Fruit fly (Drosophila melanogaster) whole organism, prepupa: ENCODE results near the gene CG6614.

Source experiments
- CG10669 ChIP-seq: fragments of 200-800 bp; sonication (Bioruptor generic); optimal IDR thresholded peaks from 3 replicates; lab custom pipeline; 2018; ENCODE audit warnings: missing biosample characterization, mild to moderate bottlenecking, missing genetic modification characterization, moderate library complexity
- CG11762 ChIP-seq: fragments of 200-800 bp; sonication (Bioruptor generic); optimal IDR thresholded peaks from 3 replicates; lab custom pipeline; 2016; ENCODE audit warnings: missing biosample characterization, missing genetic modification characterization; ENCODE audit not compliant: insufficient read depth
- CG1621 ChIP-seq: fragments of 200-800 bp; sonication (Bioruptor generic); optimal IDR thresholded peaks from 3 replicates; lab custom pipeline; 2018; ENCODE audit warnings: missing biosample characterization, mild to moderate bottlenecking, missing genetic modification characterization
- CG32006 ChIP-seq: fragments of 200-800 bp; sonication (Bioruptor generic); optimal IDR thresholded peaks from 3 replicates; lab custom pipeline; 2017; ENCODE audit warnings: missing biosample characterization, mild to moderate bottlenecking, missing genetic modification characterization
- CG34406 ChIP-seq: fragments of 200-800 bp; sonication (Bioruptor generic); optimal IDR thresholded peaks from 3 replicates; lab custom pipeline; 2016; ENCODE audit warnings: missing biosample characterization, missing genetic modification characterization
- CG3919 ChIP-seq: fragments of 200-800 bp; sonication (Bioruptor generic); optimal IDR thresholded peaks from 3 replicates; lab custom pipeline; 2016; ENCODE audit warnings: missing biosample characterization, missing genetic modification characterization
- CG6808 ChIP-seq: fragments of 200-800 bp; sonication (Bioruptor generic); optimal IDR thresholded peaks from 3 replicates; lab custom pipeline; 2017; ENCODE audit warnings: missing biosample characterization, missing genetic modification characterization, mild to moderate bottlenecking, moderate library complexity, missing genetic modification reagents
- CG7368 ChIP-seq: fragments of 200-800 bp; sonication (Bioruptor generic); optimal IDR thresholded peaks from 3 replicates; lab custom pipeline; 2016; ENCODE audit warnings: missing biosample characterization, missing genetic modification characterization
- CG8119 ChIP-seq: fragments of 200-800 bp; sonication (Bioruptor generic); IDR thresholded peaks from 3 replicates; pipeline ENCODE4 v1.3.6; 2022; ENCODE audit warnings: missing biosample characterization, missing genetic modification characterization
- CG8632 ChIP-seq: fragments of 200-800 bp; sonication (Bioruptor generic); optimal IDR thresholded peaks from 3 replicates; lab custom pipeline; 2016; ENCODE audit warnings: missing biosample characterization, missing genetic modification characterization
- Eip75B ChIP-seq: fragments of 200-800 bp; sonication (Bioruptor generic); optimal IDR thresholded peaks from 3 replicates; lab custom pipeline; 2016; ENCODE audit warnings: missing biosample characterization, missing genetic modification characterization
- Eip78C ChIP-seq: fragments of 200-800 bp; sonication (Bioruptor generic); peaks from one replicate; lab custom pipeline; 2016; ENCODE audit warnings: missing biosample characterization, missing genetic modification characterization
- Ets96B ChIP-seq: fragments of 200-800 bp; optimal IDR thresholded peaks from 2 replicates; lab custom pipeline; 2019; ENCODE audit warnings: missing biosample characterization, mild to moderate bottlenecking, missing genetic modification characterization, moderate library complexity
- Gug ChIP-seq: fragments of 200-800 bp; sonication (Bioruptor generic); IDR thresholded peaks from 2 replicates; pipeline ENCODE4 v1.3.6; 2022; ENCODE audit warnings: missing biosample characterization, missing genetic modification characterization
- Lpt ChIP-seq: fragments of 200-800 bp; sonication (Bioruptor generic); optimal IDR thresholded peaks from 3 replicates; lab custom pipeline; 2016; ENCODE audit warnings: missing biosample characterization, missing genetic modification characterization
- Sox102F ChIP-seq: fragments of 200-800 bp; sonication (Bioruptor generic); optimal IDR thresholded peaks from 2 replicates; lab custom pipeline; 2016; ENCODE audit warnings: missing biosample characterization, mild to moderate bottlenecking, missing genetic modification characterization
- Sox15 ChIP-seq: fragments of 200-800 bp; sonication (Bioruptor generic); optimal IDR thresholded peaks from 3 replicates; lab custom pipeline; 2016; ENCODE audit warnings: missing biosample characterization, missing genetic modification characterization
- achi ChIP-seq: fragments of 200-800 bp; sonication (Bioruptor generic); optimal IDR thresholded peaks from 3 replicates; lab custom pipeline; 2016; ENCODE audit warnings: missing biosample characterization, missing genetic modification characterization
- acj6 ChIP-seq: fragments of 200-800 bp; sonication (Bioruptor generic); optimal IDR thresholded peaks from 3 replicates; lab custom pipeline; 2016; ENCODE audit warnings: missing biosample characterization, missing genetic modification characterization
- fd85E ChIP-seq: fragments of 200-800 bp; sonication (Bioruptor generic); optimal IDR thresholded peaks from 3 replicates; lab custom pipeline; 2016; ENCODE audit warnings: missing biosample characterization, missing genetic modification characterization
- net ChIP-seq: fragments of 200-800 bp; sonication (Bioruptor generic); optimal IDR thresholded peaks from 3 replicates; lab custom pipeline; 2016; ENCODE audit warnings: missing biosample characterization, missing genetic modification characterization
- salr ChIP-seq, 2 experiments: fragments of 200-800 bp; sonication (Bioruptor generic); optimal IDR thresholded peaks; 3 replicates each; lab custom pipeline; 2016 to 2018; ENCODE audit warnings: missing biosample characterization in 2 of 2, missing genetic modification characterization in 2 of 2, mild to moderate bottlenecking in 1 of 2
- spab ChIP-seq: fragments of 200-800 bp; sonication (Bioruptor generic); optimal IDR thresholded peaks from 2 replicates; lab custom pipeline; 2017; ENCODE audit warnings: missing biosample characterization, mild to moderate bottlenecking, missing genetic modification characterization, missing genetic modification reagents
- svp ChIP-seq: fragments of 200-800 bp; sonication (Bioruptor generic); peaks from one replicate; lab custom pipeline; 2016; ENCODE audit warnings: missing biosample characterization, missing genetic modification characterization
- topi ChIP-seq: fragments of 200-800 bp; sonication (Bioruptor generic); optimal IDR thresholded peaks from 3 replicates; lab custom pipeline; 2016; ENCODE audit warnings: missing biosample characterization, missing genetic modification characterization

The CG6614 gene

dm6 chr2L:11628292-11628691 lies 20.3 kb downstream of the CG6614 start:
- peak; percentile 62 for TF ChIP-seq Eip78C
- TF ChIP-seq CG32006 (GFP tag; lab: Kevin White, UChicago) = peak; percentile 11
- no peak for TF ChIP-seq CG1621 (tag; lab: Kevin White, UChicago)
- TF ChIP-seq CG7368 (GFP tag; lab: Kevin White, UChicago) = no peak
- TF ChIP-seq Sox102F (GFP tag; lab: Kevin White, UChicago) = no peak
- no peak for TF ChIP-seq salr (GFP tag; optimal IDR thresholded peaks at IDR 0.05; lab: Kevin White, UChicago)
- TF ChIP-seq CG34406 (GFP tag; lab: Kevin White, UChicago) = no peak
- TF ChIP-seq topi (GFP tag; lab: Kevin White, UChicago) = no peak

DNA sequence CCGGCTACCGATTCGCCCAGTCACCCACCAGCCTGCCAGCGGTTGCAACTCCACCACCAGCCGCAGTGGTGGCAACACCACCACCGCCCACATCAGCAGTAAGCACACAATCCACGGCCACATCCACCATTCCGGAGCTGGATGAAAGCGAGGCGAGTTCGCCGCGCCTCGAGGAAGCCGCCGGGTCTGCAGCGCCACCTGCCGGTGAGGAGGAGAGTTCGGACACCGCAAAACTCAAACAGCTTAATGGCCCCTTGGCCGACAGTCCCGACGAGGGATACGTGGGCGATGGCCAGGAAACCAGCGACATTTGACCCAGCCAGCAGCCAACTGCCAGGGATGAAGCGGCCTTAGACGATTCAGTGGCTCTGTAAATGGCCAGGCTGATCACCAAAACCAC lies 24.4 kb downstream of the CG6614 start:
- TF ChIP-seq CG8632 (GFP tag; lab: Kevin White, UChicago) (no peak), CG11762 (no peak), spab (GFP tag; lab: Kevin White, UChicago) (no peak), Eip78C (no peak), CG3919 (no peak), topi (GFP tag; lab: Kevin White, UChicago) (no peak), Eip75B (GFP tag; lab: Kevin White, UChicago) (no peak), acj6 (GFP tag; lab: Kevin White, UChicago) (no peak), CG6808 (GFP tag; lab: Kevin White, UChicago) (no peak), Lpt (GFP tag; lab: Kevin White, UChicago) (no peak), achi (GFP tag; lab: Kevin White, UChicago) (no peak), svp (GFP tag; lab: Kevin White, UChicago) (no peak), CG10669 (GFP tag; lab: Kevin White, UChicago) (no peak), net (GFP tag; lab: Kevin White, UChicago) (no peak), fd85E (GFP tag; lab: Kevin White, UChicago) (no peak), Ets96B (no peak), CG8119 (no peak), Sox15 (GFP tag; lab: Kevin White, UChicago) (no peak), Gug (GFP tag; lab: Robert Waterston, UW) (no peak)

DNA sequence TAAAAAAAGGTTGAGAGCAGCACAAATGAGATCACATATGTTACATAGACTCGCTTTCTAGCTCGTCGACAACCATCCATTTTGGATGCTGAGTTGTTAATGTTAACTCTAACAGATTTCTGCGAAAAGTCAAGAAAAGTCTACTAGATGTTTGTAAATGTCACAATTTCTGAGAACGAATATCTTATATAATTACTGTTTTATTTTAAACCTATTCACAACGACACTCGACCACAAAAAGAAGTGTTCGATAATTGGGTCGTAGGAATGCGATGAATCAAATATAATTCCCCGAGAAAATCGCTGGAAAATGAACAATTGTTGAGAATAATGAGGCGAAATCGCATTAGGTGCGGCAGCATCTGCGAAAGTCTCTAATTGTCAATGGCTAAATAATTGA lies 37.0 kb downstream of the CG6614 start, which contains the start of gene spag4:
TSS of gene spag4 (minus strand) at position 101 of the 400 bp plus-strand sequence.
- TF ChIP-seq Lpt (GFP tag; lab: Kevin White, UChicago) (no peak), topi (GFP tag; lab: Kevin White, UChicago) (no peak)
